Worm (Caenorhabditis elegans) whole organism, early embryonic: ENCODE measurements around the gene srm-4.

ENCODE experiments used
- ceh-36 ChIP-seq: sonication (generic microtip); optimal IDR thresholded peaks from 2 replicates; lab custom pipeline; 2016; ENCODE audit warnings: missing genetic modification characterization, inconsistent platforms, missing compliant biosample characterization
- hmg-4 ChIP-seq: fragments of 200-800 bp; sonication (Bioruptor generic); optimal IDR thresholded peaks from 2 replicates; lab custom pipeline; 2018; ENCODE audit warnings: mild to moderate bottlenecking, missing genetic modification characterization, missing compliant biosample characterization

- TF ChIP-seq ceh-36 (tag; lab: Kevin White, UChicago) (no peak), hmg-4 (GFP tag; lab: Kevin White, UChicago) (no peak)
Observed at ce11 chrV:14327776-14328175, 5.4 kb upstream of the srm-4 start, which contains the start of gene F47B8.5.
